Worm (Caenorhabditis elegans): ENCODE results near the gene oac-54.

ce11 chrII:9185915-9186314 lies 28.0 kb downstream of the oac-54 start:
- TF ChIP-seq ceh-14 (tag; optimal IDR thresholded peaks at IDR 0.05) (no peak), ceh-2 (tag; optimal IDR thresholded peaks at IDR 0.05) (no peak), ama-1 (optimal IDR thresholded peaks at IDR 0.05) (no peak), tbx-7 (tag; optimal IDR thresholded peaks at IDR 0.05) (no peak), unc-55 (GFP tag; optimal IDR thresholded peaks at IDR 0.05) (no peak), pha-4 (tag; optimal IDR thresholded peaks at IDR 0.05) (no peak), syd-9 (tag; optimal IDR thresholded peaks at IDR 0.05) (no peak), nfya-1 (tag; optimal IDR thresholded peaks at IDR 0.05) (no peak), T23F11.4 (GFP tag; optimal IDR thresholded peaks at IDR 0.05) (no peak), elt-2 (tag; optimal IDR thresholded peaks at IDR 0.05) (no peak), nhr-11 (tag; optimal IDR thresholded peaks at IDR 0.05) (no peak), hlh-30 (tag; optimal IDR thresholded peaks at IDR 0.05; ENCODE audit: insufficient read depth) (no peak)

Data from whole organism, late embryonic.